Worm (Caenorhabditis elegans) whole organism, L1 larva: ENCODE measurements around the gene srx-93.

ENCODE experiments used
- aly-2 ChIP-seq: fragments of 150-350 bp; optimal IDR thresholded peaks from 2 replicates; lab custom pipeline; 2014; ENCODE audit warnings: missing biosample characterization, missing genetic modification characterization
- egl-27 ChIP-seq, 2 experiments: fragments of 150-350 bp in 1 of 2; sonication (generic microtip); optimal IDR thresholded peaks; 3 replicates each; lab custom pipeline; 2017 to 2018; ENCODE audit warnings: missing biosample characterization in 2 of 2, missing genetic modification characterization in 2 of 2, missing genetic modification reagents in 2 of 2
- ztf-4 ChIP-seq: fragments of 150-350 bp; optimal IDR thresholded peaks from 2 replicates; lab custom pipeline; 2014; ENCODE audit warnings: missing biosample characterization, missing genetic modification characterization

- no peak for TF ChIP-seq ztf-4 (tag; lab: Kevin White, UChicago)
- TF ChIP-seq aly-2 (tag; lab: Kevin White, UChicago) = no peak
- no peak for TF ChIP-seq egl-27 (tag; optimal IDR thresholded peaks at IDR 0.05; lab: Kevin White, UChicago)
These were observed 41.3 kb downstream of the srx-93 start for ce11 chrV:3579248-3579647.
